Worm (Caenorhabditis elegans): ENCODE data around the gene dhs-23.

DNA sequence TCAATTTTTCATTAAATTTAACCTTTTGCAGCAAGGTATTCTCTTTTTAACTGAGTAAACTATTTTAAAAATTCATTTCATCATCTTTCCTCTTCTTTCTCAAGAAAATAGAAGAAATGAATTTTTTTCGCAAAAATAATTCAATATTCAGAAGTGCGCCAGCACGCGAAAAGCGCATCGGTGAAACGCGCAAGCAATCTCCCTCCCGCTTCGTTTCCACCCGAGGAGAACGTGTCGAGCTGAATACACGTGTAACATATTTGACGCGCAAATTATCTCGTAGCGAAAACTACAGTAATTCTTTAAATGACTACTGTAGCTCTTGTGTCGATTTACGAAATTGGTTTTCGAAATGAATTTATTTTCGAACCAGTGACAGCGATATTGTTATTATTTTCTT is 11.0 kb downstream of the dhs-23 start:
- TF ChIP-seq F13C5.2 (tag; optimal IDR thresholded peaks at IDR 0.05): no peak
- TF ChIP-seq tbx-11 (GFP tag; IDR thresholded peaks at IDR 0.05): no peak
- TF ChIP-seq ama-1 (optimal IDR thresholded peaks at IDR 0.05): no peak
- no peak for TF ChIP-seq aly-1 (tag; optimal IDR thresholded peaks at IDR 0.05)

Data from whole organism, early embryonic.